Worm (Caenorhabditis elegans): ENCODE data around the gene sup-10.

DNA sequence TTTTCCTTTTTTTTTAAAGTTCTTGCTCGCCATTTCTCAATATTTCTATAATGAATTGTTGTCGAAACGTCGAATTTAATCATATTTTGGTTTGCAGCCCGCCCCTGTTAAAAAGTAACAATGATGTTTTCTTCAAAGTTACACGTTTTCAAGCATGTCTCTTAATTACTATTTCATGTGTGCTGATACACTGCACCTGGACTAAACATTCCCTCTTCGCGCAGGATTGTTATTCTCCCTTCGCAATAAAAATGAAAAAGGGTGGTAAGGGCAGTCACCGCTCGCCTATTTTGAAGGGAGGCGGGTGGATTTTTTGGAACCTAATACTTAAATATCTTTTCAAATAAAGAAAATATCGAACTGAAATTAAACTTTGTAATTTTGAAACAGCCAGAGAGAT, 17.4 kb downstream of the sup-10 start:
- TF ChIP-seq flt-1 (GFP tag; IDR thresholded peaks at IDR 0.05): no peak
- no peak for TF ChIP-seq hmg-4 (GFP tag; optimal IDR thresholded peaks at IDR 0.05)
